Worm (Caenorhabditis elegans): ENCODE data around the gene nhl-2.

DNA sequence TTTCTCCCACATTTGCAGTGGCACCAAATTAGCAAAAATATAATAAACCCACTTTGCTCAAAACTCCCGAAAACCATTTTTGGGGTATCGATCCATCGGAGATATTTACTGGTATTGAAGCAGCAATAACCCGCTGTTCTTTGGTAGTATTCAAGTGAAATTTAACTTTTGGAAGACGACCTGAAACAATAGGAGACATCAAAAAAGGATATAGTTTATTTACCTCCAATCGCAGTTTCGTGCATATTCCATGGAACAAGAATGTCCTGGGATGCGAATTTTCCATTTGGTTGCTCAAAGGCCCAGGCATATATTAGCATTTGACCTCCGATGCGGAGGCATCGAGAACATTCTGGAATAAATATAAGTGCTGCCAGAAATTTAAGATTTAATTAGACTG lies 25.5 kb downstream of the nhl-2 start:
- TF ChIP-seq dao-5 (tag; optimal IDR thresholded peaks at IDR 0.05): no peak
- no peak for TF ChIP-seq W03F9.2 (tag; optimal IDR thresholded peaks at IDR 0.05)
- TF ChIP-seq him-1 (tag; optimal IDR thresholded peaks at IDR 0.05): no peak

Measured in whole organism, L4/young adult.